Fruit fly (Drosophila melanogaster): ENCODE measurements around the gene ranshi.

The ranshi gene

DNA sequence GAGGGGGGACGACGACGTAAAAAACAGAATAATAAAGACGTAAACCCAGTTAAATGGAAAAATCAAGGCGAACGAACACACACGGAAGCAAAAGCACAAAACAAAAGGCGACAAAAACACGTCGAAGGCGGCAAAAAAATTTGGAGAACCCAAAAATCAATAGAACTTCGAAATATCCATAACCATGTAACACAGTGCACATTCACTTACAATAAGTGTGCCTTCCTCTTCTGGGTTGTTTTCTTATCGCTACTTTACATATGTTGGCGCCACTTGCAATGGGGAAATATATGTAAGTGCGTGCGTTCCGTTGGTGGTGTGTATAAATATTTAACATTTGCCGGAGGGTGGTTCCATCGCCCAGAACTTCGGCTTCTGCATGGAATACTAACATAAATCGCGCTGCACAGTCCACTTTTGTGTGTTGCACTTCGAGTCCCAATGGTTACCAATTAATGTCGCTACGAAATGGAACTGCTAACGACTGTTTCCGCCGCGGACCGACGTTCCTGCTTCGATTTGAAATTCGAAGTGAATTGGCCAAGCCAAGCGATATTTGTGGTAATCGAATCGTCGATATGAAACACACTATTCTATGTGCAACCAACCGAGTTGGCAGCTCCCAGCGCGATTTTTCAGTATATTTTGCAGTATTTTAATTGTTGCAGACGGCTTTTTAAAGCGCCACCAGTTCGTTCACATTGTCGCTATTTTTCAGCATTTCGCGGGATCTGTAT lies 17.8 kb upstream of the ranshi start, which contains the start of the genes CG9801 and Nasp (continued):
- no peak for TF ChIP-seq CG8359 (GFP tag; optimal IDR thresholded peaks at IDR 0.05; ENCODE audit: borderline replicate concordance)
- no peak for TF ChIP-seq CG32767 (GFP tag; IDR thresholded peaks at IDR 0.05)
- TF ChIP-seq CG7745 (tag; optimal IDR thresholded peaks at IDR 0.05): no peak
- TF ChIP-seq CG10366 (GFP tag; IDR thresholded peaks at IDR 0.05): peak; percentile 9; the same call in 1 of the 2 replicates
- TF ChIP-seq ind (GFP tag; optimal IDR thresholded peaks at IDR 0.05): peak; percentile 19
- TF ChIP-seq maf-S (GFP tag; optimal IDR thresholded peaks at IDR 0.05): no peak
- peak; percentile 37 for TF ChIP-seq CG8924 (tag; optimal IDR thresholded peaks at IDR 0.05)
- no peak for TF ChIP-seq fu2 (GFP tag; optimal IDR thresholded peaks at IDR 0.05)
- TF ChIP-seq CG4730 (GFP tag; IDR thresholded peaks at IDR 0.05): no peak
- peak; percentile 68 for TF ChIP-seq Hmr (GFP tag; optimal IDR thresholded peaks at IDR 0.05)
- peak; percentile 80 for TF ChIP-seq ci (GFP tag; IDR thresholded peaks at IDR 0.05)
- TF ChIP-seq CG17802 (tag; optimal IDR thresholded peaks at IDR 0.05): no peak
- TF ChIP-seq CG12219 (GFP tag; optimal IDR thresholded peaks at IDR 0.05): peak; percentile 32
- TF ChIP-seq CG18476 (GFP tag; optimal IDR thresholded peaks at IDR 0.05): peak; percentile 12
- TF ChIP-seq gce (GFP tag; IDR thresholded peaks at IDR 0.05): 0 out of 3 replicates have a peak, but pooled peaks have one; percentile 15
- TF ChIP-seq CG9876 (GFP tag; optimal IDR thresholded peaks at IDR 0.05): peak; percentile 41
- TF ChIP-seq CG4617 (GFP tag; optimal IDR thresholded peaks at IDR 0.05; ENCODE audit: borderline replicate concordance): peak; percentile 47
- no peak for TF ChIP-seq CG13123 (GFP tag; optimal IDR thresholded peaks at IDR 0.05)
- TF ChIP-seq CG14965 (GFP tag; optimal IDR thresholded peaks at IDR 0.05; ENCODE audit: borderline replicate concordance): no peak
- TF ChIP-seq Adf1 (GFP tag; IDR thresholded peaks at IDR 0.05): no peak
- peak; percentile 67 for TF ChIP-seq CTCF (GFP tag; optimal IDR thresholded peaks at IDR 0.05)
- no peak for TF ChIP-seq CG16815 (GFP tag; optimal IDR thresholded peaks at IDR 0.05)
- peak; percentile 38; the same call in 1 of the 2 replicates for TF ChIP-seq wdn (GFP tag; IDR thresholded peaks at IDR 0.05)
- TF ChIP-seq Xbp1 (GFP tag; optimal IDR thresholded peaks at IDR 0.05): peak; percentile 27
- peak; percentile 7 for TF ChIP-seq CG5245 (GFP tag; optimal IDR thresholded peaks at IDR 0.05)
- no peak for TF ChIP-seq CG7372 (GFP tag; IDR thresholded peaks at IDR 0.05)
- no peak for TF ChIP-seq CG10959 (GFP tag; IDR thresholded peaks at IDR 0.05)
- peak; percentile 64 for TF ChIP-seq inv (GFP tag; IDR thresholded peaks at IDR 0.05; ENCODE audit: partially characterized antibody)
- peak; percentile 24; the same call in 1 of the 2 replicates for TF ChIP-seq Xrp1 (GFP tag; IDR thresholded peaks at IDR 0.05)
- TF ChIP-seq stc (GFP tag; IDR thresholded peaks at IDR 0.05): no peak
- peak; percentile 28 for TF ChIP-seq bcd (GFP tag; optimal IDR thresholded peaks at IDR 0.05)
- peak; percentile 11 for TF ChIP-seq CG15011 (GFP tag; optimal IDR thresholded peaks at IDR 0.05)
- no peak for TF ChIP-seq CG12104 (GFP tag; optimal IDR thresholded peaks at IDR 0.05)
- no peak for TF ChIP-seq Ptx1 (GFP tag; IDR thresholded peaks at IDR 0.05)
- no peak for TF ChIP-seq CG14667 (GFP tag; IDR thresholded peaks at IDR 0.05)
- no peak for TF ChIP-seq CG4854 (GFP tag; optimal IDR thresholded peaks at IDR 0.05)
- TF ChIP-seq rib (GFP tag; IDR thresholded peaks at IDR 0.05): peak; percentile 72; the same call in 1 of the 2 replicates
- TF ChIP-seq gro (GFP tag; optimal IDR thresholded peaks at IDR 0.05): peak; percentile 34
- no peak for TF ChIP-seq Six4 (GFP tag; optimal IDR thresholded peaks at IDR 0.05)
- TF ChIP-seq CG18599 (GFP tag; optimal IDR thresholded peaks at IDR 0.05): peak; percentile 13
- peak; percentile 81 for TF ChIP-seq BEAF-32 (GFP tag; optimal IDR thresholded peaks at IDR 0.05)
- no peak for TF ChIP-seq B-H2 (GFP tag; optimal IDR thresholded peaks at IDR 0.05)
- peak; percentile 31 for TF ChIP-seq CG13775 (GFP tag; optimal IDR thresholded peaks at IDR 0.05)
- peak; percentile 20; the same call in 1 of the 2 replicates for TF ChIP-seq CG31441 (GFP tag; IDR thresholded peaks at IDR 0.05)
- peak; percentile 28 for TF ChIP-seq zfh2 (GFP tag; optimal IDR thresholded peaks at IDR 0.05)
- TF ChIP-seq CG15269 (tag; optimal IDR thresholded peaks at IDR 0.05): peak; percentile 25
- peak; percentile 56; the same call in 2 of the 3 replicates for TF ChIP-seq CG34422 (GFP tag; IDR thresholded peaks at IDR 0.05)
- peak; percentile 7 for TF ChIP-seq CG6765 (GFP tag; optimal IDR thresholded peaks at IDR 0.05)
- TF ChIP-seq CG4328 (GFP tag; optimal IDR thresholded peaks at IDR 0.05): no peak
- TF ChIP-seq Sox100B (GFP tag; optimal IDR thresholded peaks at IDR 0.05): no peak

All from whole organism, embryonic.